Fruit fly (Drosophila melanogaster) whole organism, wandering third instar larva: ENCODE measurements around the gene CG5592.
A peak's percentile ranks its signal among the peaks of the same experiment; 100 is the strongest.

Experiments used
- Abd-B ChIP-seq: fragments of >200 bp; optimal IDR thresholded peaks from 2 replicates; lab custom pipeline; 2017; ENCODE audit warnings: missing biosample characterization, missing genetic modification characterization
- CG32264 ChIP-seq: fragments of 200-800 bp; sonication (Bioruptor generic); optimal IDR thresholded peaks from 2 replicates; lab custom pipeline; 2016; ENCODE audit warnings: missing biosample characterization, missing genetic modification characterization
- CG9705 ChIP-seq: fragments of 200-800 bp; sonication (Bioruptor generic); optimal IDR thresholded peaks from 2 replicates; lab custom pipeline; 2018; ENCODE audit warnings: missing biosample characterization, mild to moderate bottlenecking, missing genetic modification characterization
- CrebA ChIP-seq: fragments of 200-800 bp; sonication (Bioruptor generic); optimal IDR thresholded peaks from 2 replicates; lab custom pipeline; 2016; ENCODE audit warnings: missing biosample characterization, mild to moderate bottlenecking, missing genetic modification characterization, borderline replicate concordance
- Dfd ChIP-seq: fragments of >200 bp; optimal IDR thresholded peaks from 2 replicates; lab custom pipeline; 2017; ENCODE audit warnings: missing biosample characterization, missing genetic modification characterization
- Dif ChIP-seq: fragments of 200-275, 200-300 bp; sonication (Bioruptor generic); optimal IDR thresholded peaks from 2 replicates; lab custom pipeline; 2018; ENCODE audit warnings: missing biosample characterization, missing genetic modification characterization; ENCODE audit not compliant: partially characterized antibody
- GATAd ChIP-seq: sonication (Bioruptor generic); optimal IDR thresholded peaks from 2 replicates; lab custom pipeline; 2016; ENCODE audit warnings: missing biosample characterization, missing genetic modification characterization
- HLH106 ChIP-seq: fragments of 200-800 bp; optimal IDR thresholded peaks from 3 replicates; lab custom pipeline; 2019; ENCODE audit warnings: missing biosample characterization, mild to moderate bottlenecking, missing genetic modification characterization, moderate library complexity
- Hnf4 ChIP-seq: fragments of 200-800 bp; sonication (Bioruptor generic); optimal IDR thresholded peaks from 2 replicates; lab custom pipeline; 2016; ENCODE audit warnings: missing biosample characterization, mild to moderate bottlenecking, missing genetic modification characterization
- Hr78 ChIP-seq: fragments of >200 bp; optimal IDR thresholded peaks from 2 replicates; lab custom pipeline; 2017; ENCODE audit warnings: missing biosample characterization, missing genetic modification characterization
- Jra ChIP-seq: sonication (Bioruptor generic); optimal IDR thresholded peaks from 2 replicates; lab custom pipeline; 2016; ENCODE audit warnings: missing biosample characterization, missing genetic modification characterization
- Mio ChIP-seq: sonication (Bioruptor generic); optimal IDR thresholded peaks from 2 replicates; lab custom pipeline; 2016; ENCODE audit warnings: missing biosample characterization, missing genetic modification characterization
- Myc ChIP-seq: fragments of >200 bp; optimal IDR thresholded peaks from 2 replicates; lab custom pipeline; 2017
- Rel ChIP-seq, 2 experiments: fragments of 200-800 bp; sonication (Bioruptor generic) in 1 of 2; optimal IDR thresholded peaks; 2 replicates in 1 of 2; 3 replicates in 1 of 2; lab custom pipeline; 2016 to 2019; ENCODE audit warnings: mild to moderate bottlenecking in 2 of 2, missing biosample characterization in 2 of 2, missing genetic modification characterization in 2 of 2, moderate library complexity in 1 of 2
- Vsx2 ChIP-seq: fragments of 200-300, 225-300 bp; sonication (Bioruptor generic); optimal IDR thresholded peaks from 2 replicates; lab custom pipeline; 2018; ENCODE audit warnings: missing biosample characterization, missing genetic modification characterization; ENCODE audit not compliant: partially characterized antibody
- dmrt93B ChIP-seq: fragments of 200-800 bp; sonication (Bioruptor generic); optimal IDR thresholded peaks from 2 replicates; lab custom pipeline; 2018; ENCODE audit warnings: missing biosample characterization, mild to moderate bottlenecking, missing genetic modification characterization
- dsf ChIP-seq: sonication (Bioruptor generic); optimal IDR thresholded peaks from 2 replicates; lab custom pipeline; 2016; ENCODE audit warnings: missing biosample characterization, missing genetic modification characterization, borderline replicate concordance
- foxo ChIP-seq, 2 experiments: fragments of 200-800 bp; sonication (Bioruptor generic); optimal IDR thresholded peaks; 2 replicates in 1 of 2; 3 replicates in 1 of 2; lab custom pipeline; 2016 to 2017; ENCODE audit warnings: missing biosample characterization in 2 of 2, missing genetic modification characterization in 2 of 2
- fru ChIP-seq: fragments of 200-800 bp; sonication (Bioruptor generic); optimal IDR thresholded peaks from 3 replicates; lab custom pipeline; 2016; ENCODE audit warnings: missing biosample characterization, mild to moderate bottlenecking, missing genetic modification characterization
- h ChIP-seq: fragments of 200-800 bp; sonication (Bioruptor generic); optimal IDR thresholded peaks from 3 replicates; lab custom pipeline; 2016; ENCODE audit warnings: missing biosample characterization, mild to moderate bottlenecking, missing genetic modification characterization
- pan ChIP-seq: fragments of >200 bp; optimal IDR thresholded peaks from 2 replicates; lab custom pipeline; 2017
- psq ChIP-seq: fragments of 200-800 bp; sonication (Bioruptor generic); optimal IDR thresholded peaks from 3 replicates; lab custom pipeline; 2017; ENCODE audit warnings: missing biosample characterization, mild to moderate bottlenecking, missing genetic modification characterization, moderate library complexity
- sage ChIP-seq: fragments of 200-800 bp; sonication (Bioruptor generic); optimal IDR thresholded peaks from 2 replicates; lab custom pipeline; 2016; ENCODE audit warnings: missing biosample characterization, mild to moderate bottlenecking, missing genetic modification characterization
- woc ChIP-seq: sonication (Bioruptor generic); optimal IDR thresholded peaks from 2 replicates; lab custom pipeline; 2016; ENCODE audit warnings: missing biosample characterization, mild to moderate bottlenecking, missing genetic modification characterization

CG5592 gene

DNA sequence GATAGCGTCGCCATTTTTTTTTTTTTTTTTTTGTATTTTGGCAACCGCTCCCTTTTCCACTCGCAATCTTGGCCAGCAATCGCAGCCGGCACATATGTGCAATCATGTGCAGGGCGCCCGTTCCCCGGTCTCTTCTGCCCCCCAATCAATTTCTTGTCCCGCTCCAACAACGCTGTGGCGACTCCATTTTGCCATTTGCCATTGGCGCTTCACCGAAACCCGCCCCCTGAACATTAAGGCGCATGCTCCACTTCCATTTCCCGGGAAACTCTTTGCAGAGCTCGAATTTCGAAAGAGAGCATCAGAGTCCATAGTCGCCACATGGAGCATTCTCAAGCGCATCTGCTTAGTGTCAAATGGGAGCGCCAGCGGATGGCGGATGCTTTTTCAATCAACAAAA lies 6.3 kb upstream of the CG5592 start:
- TF ChIP-seq Myc = no peak
- no peak for TF ChIP-seq dmrt93B (GFP tag; lab: Kevin White, UChicago)
- TF ChIP-seq Jra (GFP tag; lab: Kevin White, UChicago) = no peak
- no peak for TF ChIP-seq fru (GFP tag; lab: Kevin White, UChicago)
- TF ChIP-seq CG9705 (GFP tag; lab: Kevin White, UChicago) = no peak

DNA sequence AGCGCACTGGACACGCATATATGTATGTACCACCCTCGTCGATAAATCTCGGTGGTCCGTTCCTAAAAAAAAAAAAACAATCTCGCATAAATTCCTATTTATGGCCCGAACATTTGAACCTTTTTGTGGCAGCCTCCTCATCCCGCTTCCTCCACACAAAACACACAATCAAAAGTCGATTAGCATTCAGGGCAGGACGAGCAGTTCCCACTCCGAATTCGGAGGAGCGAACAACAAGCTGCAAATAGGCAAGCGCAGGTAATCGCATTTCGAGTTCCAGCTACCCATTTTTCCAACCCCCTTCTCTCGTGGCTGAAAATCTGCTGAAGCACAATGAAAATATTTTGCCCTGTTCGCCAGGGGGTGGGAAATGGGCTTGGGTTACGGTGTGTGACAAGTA lies 5.6 kb upstream of the CG5592 start:
- TF ChIP-seq foxo (GFP tag; optimal IDR thresholded peaks at IDR 0.05; lab: Kevin White, UChicago) = no peak
- no peak for TF ChIP-seq sage (GFP tag; lab: Kevin White, UChicago)
- TF ChIP-seq Rel (GFP tag; optimal IDR thresholded peaks at IDR 0.05; lab: Kevin White, UChicago) = no peak
- no peak for TF ChIP-seq Rel (tag; optimal IDR thresholded peaks at IDR 0.05; lab: Kevin White, UChicago)
- TF ChIP-seq woc (GFP tag; lab: Kevin White, UChicago) = no peak
- no peak for TF ChIP-seq Hr78 (GFP tag; lab: Kevin White, UChicago)
- no peak for TF ChIP-seq GATAd (GFP tag; lab: Kevin White, UChicago)
- no peak for TF ChIP-seq h

DNA sequence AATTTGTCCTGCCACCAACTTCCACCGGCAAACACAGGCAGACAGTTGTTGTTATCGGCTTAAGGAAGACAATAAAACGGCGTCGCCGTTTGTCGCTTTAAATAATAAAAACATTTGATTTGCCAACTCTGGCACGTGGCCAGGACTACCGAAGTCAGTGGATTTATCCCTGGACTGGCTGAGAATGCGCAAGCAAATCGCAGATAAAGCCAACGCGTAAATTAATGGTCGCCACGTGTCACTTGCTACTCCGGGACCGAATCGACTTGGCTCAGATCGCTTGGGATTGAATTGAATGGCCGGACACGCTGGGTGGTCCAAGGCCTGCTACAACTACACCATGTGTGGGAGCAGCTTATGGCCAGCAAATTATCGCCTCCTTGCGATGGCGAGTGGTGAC lies 4.4 kb upstream of the CG5592 start:
- TF ChIP-seq Dfd (GFP tag; lab: Kevin White, UChicago) = no peak
- TF ChIP-seq, all 38 proteins: peak for 0

DNA sequence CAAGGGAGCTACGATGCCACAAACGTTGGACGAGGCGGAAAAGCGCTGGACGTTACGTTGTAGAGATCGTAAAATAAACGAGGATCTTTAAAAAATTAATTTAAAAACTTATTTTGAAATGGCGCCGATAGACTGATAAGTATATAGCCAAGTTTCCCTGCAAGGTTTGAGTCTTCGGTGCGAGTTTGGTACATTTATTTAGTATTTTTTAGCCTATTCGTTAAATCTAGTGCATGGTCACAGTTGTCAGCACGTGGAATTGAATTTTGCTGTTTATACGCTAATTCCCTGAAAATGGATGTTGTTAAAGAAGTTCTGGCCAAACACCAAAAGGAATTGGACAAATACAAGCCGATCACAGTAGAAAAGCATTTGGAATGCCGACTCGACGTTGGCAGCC lies 1.9 kb downstream of the CG5592 start, which contains the start of gene CG32409:
Gene CG32409, plus strand, starts transcription at position 224 of the 400 bp plus-strand sequence.
- TF ChIP-seq Myc = peak; percentile 64
- no peak for TF ChIP-seq h

DNA sequence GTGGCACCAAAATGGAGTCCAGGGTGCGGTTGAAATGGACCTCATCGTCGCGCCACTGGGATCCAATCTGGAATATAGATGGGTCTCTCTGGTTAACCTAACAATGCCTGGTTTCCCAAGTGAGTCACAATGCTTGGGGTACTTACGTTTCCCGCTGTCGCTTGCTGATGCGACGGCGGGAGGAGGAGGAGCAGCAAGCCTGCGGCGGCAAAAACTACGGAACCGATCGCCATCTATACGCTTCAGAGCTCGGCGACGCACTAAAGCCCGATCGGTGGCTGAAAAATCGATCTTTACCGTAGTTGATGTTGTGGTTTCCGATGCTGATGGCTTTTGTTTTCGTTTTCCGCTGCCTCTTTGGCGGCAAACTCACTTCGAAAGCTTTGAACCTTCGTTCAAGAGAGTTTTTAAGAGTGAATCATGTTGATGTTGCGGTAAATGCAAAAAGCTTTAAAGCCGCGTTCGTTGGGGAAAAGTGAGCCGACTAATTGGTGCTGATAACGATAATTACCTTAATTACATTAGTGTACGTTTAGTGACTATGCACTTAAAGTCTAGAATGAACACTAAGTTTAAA lies 4.8 kb downstream of the CG5592 start, which contains the start of gene QC:
Gene QC, minus strand, starts transcription at position 268 of the 577 bp plus-strand sequence.
- peak; percentile 21 for TF ChIP-seq Vsx2 (GFP tag; lab: Kevin White, UChicago)
- no peak for TF ChIP-seq psq (GFP tag; lab: Kevin White, UChicago)
- no peak for TF ChIP-seq Dif (GFP tag; lab: Kevin White, UChicago)
- TF ChIP-seq Rel (GFP tag; optimal IDR thresholded peaks at IDR 0.05; lab: Kevin White, UChicago) = no peak
- TF ChIP-seq Rel (tag; optimal IDR thresholded peaks at IDR 0.05; lab: Kevin White, UChicago) = peak; percentile 45

DNA sequence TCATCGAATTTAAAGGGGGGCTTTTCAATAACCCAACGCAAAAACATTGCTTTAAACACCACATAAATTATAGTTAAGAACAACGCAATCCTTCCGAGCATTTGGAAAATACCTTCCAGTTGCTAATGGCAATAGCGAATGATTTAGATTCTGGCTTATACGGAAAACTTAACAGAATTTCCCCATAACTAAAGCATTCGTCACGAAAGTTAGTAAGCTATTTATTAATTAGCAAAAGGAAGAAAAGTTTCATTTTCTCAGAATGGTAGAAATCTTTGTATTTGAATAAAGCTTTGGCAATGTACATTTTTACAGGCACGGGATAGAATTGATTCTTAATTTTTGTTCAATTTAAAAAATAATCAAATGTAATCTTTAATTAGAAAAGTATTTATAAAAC lies 6.5 kb downstream of the CG5592 start, which contains the start of gene CG32413:
Gene CG32413, minus strand, starts transcription at position 101 of the 400 bp plus-strand sequence.
- TF ChIP-seq Abd-B (no peak), Hnf4 (GFP tag; lab: Kevin White, UChicago) (no peak), Dfd (GFP tag; lab: Kevin White, UChicago) (no peak), h (no peak), CG32264 (GFP tag; lab: Kevin White, UChicago) (no peak)

DNA sequence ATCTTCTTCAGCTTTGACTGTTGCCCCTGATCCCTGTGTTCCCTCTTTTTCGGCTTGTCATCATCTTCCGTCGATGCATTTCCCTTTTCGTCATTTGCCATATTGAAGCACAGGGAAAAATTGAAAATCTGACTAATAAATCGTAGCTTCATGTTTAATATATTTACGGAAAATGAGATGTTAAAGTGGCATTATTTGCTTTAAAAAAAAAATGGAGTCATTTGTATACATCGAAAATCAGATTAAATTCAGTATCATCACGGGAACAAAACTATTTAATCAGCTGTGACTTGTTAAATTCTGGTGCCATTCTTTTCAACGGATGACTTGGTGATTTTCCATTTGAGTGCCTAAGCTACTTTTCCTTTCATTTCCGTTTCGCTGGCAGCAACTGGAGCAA lies 9.2 kb downstream of the CG5592 start, which contains the start of gene CG10486:
Gene CG10486, minus strand, starts transcription at position 101 of the 400 bp plus-strand sequence.
- no peak for TF ChIP-seq HLH106
- TF ChIP-seq h = no peak
- no peak for TF ChIP-seq Mio (GFP tag; lab: Kevin White, UChicago)
- no peak for TF ChIP-seq Hr78 (GFP tag; lab: Kevin White, UChicago)
- TF ChIP-seq Dif (GFP tag; lab: Kevin White, UChicago) = no peak
- TF ChIP-seq pan (lab: Kevin White, UChicago) = no peak

DNA sequence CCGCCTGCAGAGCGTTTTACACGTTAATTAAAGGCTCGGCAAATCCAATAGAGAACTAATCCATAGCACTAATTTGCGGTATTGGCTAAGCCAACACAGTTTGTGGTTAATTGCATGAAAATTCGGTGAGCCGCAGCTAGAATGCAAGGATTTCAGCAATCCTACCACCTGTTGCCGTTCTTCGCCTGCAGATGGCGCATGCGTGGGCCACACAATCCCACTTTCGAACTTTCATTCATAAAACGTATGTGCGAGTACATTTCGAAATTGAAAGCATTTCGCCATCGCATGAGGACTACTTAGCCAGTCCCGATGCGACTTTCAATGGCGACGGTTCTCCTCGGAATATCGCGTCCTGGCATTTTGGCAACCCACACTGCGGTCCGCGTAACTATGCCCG lies 9.6 kb downstream of the CG5592 start, which contains the start of gene CG13288:
Gene CG13288, plus strand, starts transcription at position 305 of the 400 bp plus-strand sequence.
- no peak for TF ChIP-seq Abd-B
- no peak for TF ChIP-seq CrebA (GFP tag; lab: Kevin White, UChicago)
- no peak for TF ChIP-seq dsf (GFP tag; lab: Kevin White, UChicago)
